Worm (Caenorhabditis elegans) whole organism, L3 larva: ENCODE data around the gene efk-1.

Experiments used
- R02D3.7 ChIP-seq: fragments of 150-350 bp; optimal IDR thresholded peaks from 2 replicates; lab custom pipeline; 2014; ENCODE audit warnings: missing biosample characterization, missing genetic modification characterization
- aly-2 ChIP-seq: fragments of 150-350 bp; optimal IDR thresholded peaks from 2 replicates; lab custom pipeline; 2014; ENCODE audit warnings: missing biosample characterization, missing genetic modification characterization
- ama-1 ChIP-seq: fragments of 150-350 bp; optimal IDR thresholded peaks from 2 replicates; lab custom pipeline; 2018
- ceh-16 ChIP-seq: sonication (generic microtip); optimal IDR thresholded peaks from 2 replicates; lab custom pipeline; 2017; ENCODE audit warnings: missing biosample characterization, missing genetic modification characterization
- ceh-28 ChIP-seq: fragments of 150-350 bp; optimal IDR thresholded peaks from 2 replicates; lab custom pipeline; 2014; ENCODE audit warnings: missing biosample characterization, missing genetic modification reagents, missing genetic modification characterization
- ceh-82 ChIP-seq: fragments of 150-350 bp; optimal IDR thresholded peaks from 2 replicates; lab custom pipeline; 2014; ENCODE audit warnings: missing biosample characterization, missing genetic modification characterization
- ceh-9 ChIP-seq: sonication (generic microtip); optimal IDR thresholded peaks from 2 replicates; lab custom pipeline; 2018; ENCODE audit warnings: missing biosample characterization, missing genetic modification characterization
- egl-27 ChIP-seq: sonication (generic microtip); optimal IDR thresholded peaks from 4 replicates; lab custom pipeline; 2017; ENCODE audit warnings: missing biosample characterization, missing genetic modification reagents, missing genetic modification characterization
- egl-5 ChIP-seq: fragments of 150-350 bp; optimal IDR thresholded peaks from 2 replicates; lab custom pipeline; 2017; ENCODE audit warnings: missing biosample characterization, missing genetic modification reagents, missing genetic modification characterization, inconsistent platforms
- elt-2 ChIP-seq: sonication (generic microtip); optimal IDR thresholded peaks from 2 replicates; lab custom pipeline; 2016; ENCODE audit warnings: missing genetic modification reagents, mild to moderate bottlenecking, missing genetic modification characterization, missing compliant biosample characterization
- eor-1 ChIP-seq, 2 experiments: fragments of 150-350 bp; optimal IDR thresholded peaks; 2 replicates each; lab custom pipeline; 2014 to 2018; ENCODE audit warnings: missing biosample characterization in 2 of 2, missing genetic modification characterization in 2 of 2
- fos-1 ChIP-seq: fragments of 150-350 bp; optimal IDR thresholded peaks from 2 replicates; lab custom pipeline; 2014; ENCODE audit warnings: missing biosample characterization, missing genetic modification characterization
- hmg-11 ChIP-seq: sonication (generic microtip); optimal IDR thresholded peaks from 2 replicates; lab custom pipeline; 2016; ENCODE audit warnings: missing genetic modification characterization, missing compliant biosample characterization
- jun-1 ChIP-seq: fragments of 150-350 bp; optimal IDR thresholded peaks from 2 replicates; lab custom pipeline; 2014; ENCODE audit warnings: missing biosample characterization, missing genetic modification reagents, missing genetic modification characterization
- lin-15B ChIP-seq: fragments of 150-350 bp; optimal IDR thresholded peaks from 2 replicates; lab custom pipeline; 2014; ENCODE audit warnings: missing biosample characterization, missing genetic modification characterization
- lin-39 ChIP-seq: fragments of 150-350 bp; optimal IDR thresholded peaks from 2 replicates; lab custom pipeline; 2018; ENCODE audit warnings: missing biosample characterization, missing genetic modification reagents, missing genetic modification characterization
- lsy-12 ChIP-seq: sonication (generic microtip); optimal IDR thresholded peaks from 2 replicates; lab custom pipeline; 2016; ENCODE audit warnings: mild to moderate bottlenecking, missing genetic modification characterization, missing compliant biosample characterization
- mdl-1 ChIP-seq: fragments of 150-350 bp; optimal IDR thresholded peaks from 2 replicates; lab custom pipeline; 2014; ENCODE audit warnings: missing biosample characterization, missing genetic modification characterization
- mml-1 ChIP-seq: fragments of 150-350 bp; sonication (generic microtip); optimal IDR thresholded peaks from 3 replicates; lab custom pipeline; 2014; ENCODE audit warnings: missing biosample characterization, missing genetic modification characterization
- nfya-1 ChIP-seq: sonication (generic microtip); optimal IDR thresholded peaks from 2 replicates; lab custom pipeline; 2017; ENCODE audit warnings: missing genetic modification characterization, mild to moderate bottlenecking, missing compliant biosample characterization, antibody characterized with exemption, moderate library complexity; ENCODE audit not compliant: insufficient read depth
- nhr-12 ChIP-seq: fragments of 150-350 bp; optimal IDR thresholded peaks from 2 replicates; lab custom pipeline; 2014; ENCODE audit warnings: missing biosample characterization, missing genetic modification characterization
- nhr-23 ChIP-seq: fragments of 150-350 bp; optimal IDR thresholded peaks from 2 replicates; lab custom pipeline; 2014; ENCODE audit warnings: missing biosample characterization, missing genetic modification reagents, missing genetic modification characterization
- nhr-237 ChIP-seq: fragments of 150-350 bp; optimal IDR thresholded peaks from 2 replicates; lab custom pipeline; 2014; ENCODE audit warnings: missing biosample characterization, missing genetic modification characterization
- nhr-25 ChIP-seq: sonication (generic microtip); optimal IDR thresholded peaks from 2 replicates; lab custom pipeline; 2017; ENCODE audit warnings: missing biosample characterization, missing genetic modification characterization
- nhr-28 ChIP-seq: fragments of 150-350 bp; optimal IDR thresholded peaks from 2 replicates; lab custom pipeline; 2014; ENCODE audit warnings: missing biosample characterization, missing genetic modification characterization
- nhr-43 ChIP-seq: sonication (generic microtip); optimal IDR thresholded peaks from 2 replicates; lab custom pipeline; 2016; ENCODE audit warnings: mild to moderate bottlenecking, missing genetic modification characterization, missing compliant biosample characterization; ENCODE audit not compliant: poor library complexity, severe bottlenecking
- pha-4 ChIP-seq: fragments of 150-350 bp; optimal IDR thresholded peaks from 2 replicates; lab custom pipeline; 2014; ENCODE audit warnings: missing biosample characterization, missing genetic modification reagents, missing genetic modification characterization
- pqm-1 ChIP-seq: fragments of 150-350 bp; optimal IDR thresholded peaks from 2 replicates; lab custom pipeline; 2017; ENCODE audit warnings: missing biosample characterization, missing genetic modification characterization, inconsistent platforms
- sea-2 ChIP-seq: fragments of 150-350 bp; sonication (generic microtip); optimal IDR thresholded peaks from 4 replicates; lab custom pipeline; 2014; ENCODE audit warnings: missing biosample characterization, missing genetic modification reagents, missing genetic modification characterization
- skn-1 ChIP-seq: fragments of 150-350 bp; optimal IDR thresholded peaks from 2 replicates; lab custom pipeline; 2014; ENCODE audit warnings: missing biosample characterization, missing genetic modification characterization
- snpc-4 ChIP-seq: fragments of 150-350 bp; optimal IDR thresholded peaks from 2 replicates; lab custom pipeline; 2014; ENCODE audit warnings: missing biosample characterization, missing genetic modification characterization
- tbx-2 ChIP-seq: sonication (generic microtip); optimal IDR thresholded peaks from 2 replicates; lab custom pipeline; 2016; ENCODE audit warnings: mild to moderate bottlenecking, missing genetic modification characterization, missing compliant biosample characterization
- unc-39 ChIP-seq: sonication (generic microtip); optimal IDR thresholded peaks from 4 replicates; lab custom pipeline; 2017; ENCODE audit warnings: missing biosample characterization, missing genetic modification characterization
- unc-62 ChIP-seq: fragments of 150-350 bp; sonication (generic microtip); optimal IDR thresholded peaks from 4 replicates; lab custom pipeline; 2014; ENCODE audit warnings: missing biosample characterization, missing genetic modification reagents, missing genetic modification characterization
- zag-1 ChIP-seq: fragments of 150-350 bp; optimal IDR thresholded peaks from 2 replicates; lab custom pipeline; 2014; ENCODE audit warnings: missing biosample characterization, missing genetic modification characterization
- ztf-11 ChIP-seq: fragments of 150-350 bp; optimal IDR thresholded peaks from 2 replicates; lab custom pipeline; 2014; ENCODE audit warnings: missing biosample characterization, missing genetic modification characterization
- ztf-4 ChIP-seq: fragments of 150-350 bp; optimal IDR thresholded peaks from 2 replicates; lab custom pipeline; 2014; ENCODE audit warnings: missing biosample characterization, missing genetic modification characterization

efk-1 gene

ce11 chrIII:6206161-6206853, 38.0 kb upstream of the efk-1 start, which contains the start of the genes sna-3 and rps-3 (continued):
- TF ChIP-seq nhr-23 (tag; lab: Kevin White, UChicago): peak; percentile 76
- TF ChIP-seq fos-1 (tag; lab: Kevin White, UChicago): no peak
- TF ChIP-seq R02D3.7: peak; percentile 62
- peak; percentile 83 for TF ChIP-seq nhr-25
- TF ChIP-seq zag-1: no peak
- TF ChIP-seq jun-1: peak; percentile 8
- TF ChIP-seq unc-62 (GFP tag; lab: Kevin White, UChicago): no peak
- no peak for TF ChIP-seq ceh-16 (tag; lab: Kevin White, UChicago)
- TF ChIP-seq hmg-11 (tag; lab: Kevin White, UChicago): peak; percentile 73
- TF ChIP-seq pqm-1 (tag; lab: Kevin White, UChicago): peak; percentile 65
- TF ChIP-seq aly-2 (tag; lab: Kevin White, UChicago): no peak
- no peak for TF ChIP-seq eor-1 (tag; optimal IDR thresholded peaks at IDR 0.05; lab: Kevin White, UChicago)
- peak; percentile 90 for TF ChIP-seq nfya-1 (tag; lab: Kevin White, UChicago)
- no peak for TF ChIP-seq ztf-4 (tag; lab: Kevin White, UChicago)
- peak; percentile 29 for TF ChIP-seq lsy-12 (tag; lab: Kevin White, UChicago)

DNA sequence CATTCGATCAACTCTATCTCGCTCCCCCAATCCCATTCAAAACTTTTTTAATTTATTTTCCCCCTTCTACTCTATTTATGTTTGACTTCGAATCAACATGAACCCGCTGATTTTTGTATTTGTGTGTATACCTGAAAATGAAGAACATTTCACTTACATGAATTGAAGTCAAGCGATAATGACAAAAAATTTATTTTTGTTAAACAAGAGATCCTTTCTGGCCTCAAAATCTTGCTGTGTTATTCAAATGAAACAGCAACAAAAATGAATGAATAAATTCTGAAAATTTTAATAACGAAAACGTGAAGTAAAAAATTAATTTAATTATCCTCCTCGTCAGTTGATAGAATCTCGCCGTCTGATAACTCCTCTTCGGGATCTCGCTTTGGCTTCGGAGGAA, 34.1 kb upstream of the efk-1 start:
- TF ChIP-seq skn-1 (tag; lab: Kevin White, UChicago) (no peak), lsy-12 (tag; lab: Kevin White, UChicago) (no peak), eor-1 (tag; optimal IDR thresholded peaks at IDR 0.05; lab: Kevin White, UChicago) (no peak), ceh-9 (tag; lab: Kevin White, UChicago) (no peak), ceh-82 (tag; lab: Kevin White, UChicago) (no peak), sea-2 (GFP tag; lab: Kevin White, UChicago) (no peak), snpc-4 (tag; lab: Kevin White, UChicago) (no peak), tbx-2 (no peak), ama-1 (lab: Kevin White, UChicago) (no peak), nhr-237 (tag; lab: Kevin White, UChicago) (no peak), mdl-1 (tag; lab: Kevin White, UChicago) (no peak), nhr-25 (no peak), elt-2 (tag; lab: Kevin White, UChicago) (no peak), fos-1 (tag; lab: Kevin White, UChicago) (no peak), ztf-11 (tag; lab: Kevin White, UChicago) (no peak), R02D3.7 (no peak), lin-39 (tag; lab: Kevin White, UChicago) (no peak)

- TF ChIP-seq nhr-12 (no peak), egl-27 (tag; lab: Kevin White, UChicago) (no peak), ztf-11 (tag; lab: Kevin White, UChicago) (no peak)
Observed at ce11 chrIII:6201325-6201724, 33.0 kb upstream of the efk-1 start.

ce11 chrIII:6198378-6199234, 30.3 kb upstream of the efk-1 start, which contains the start of the genes C23G10.7 and rpn-2:
Gene C23G10.7, minus strand, starts transcription at chrIII:6198414.
Gene rpn-2, plus strand, starts transcription at chrIII:6199184.
- TF ChIP-seq lin-39 (tag; lab: Kevin White, UChicago) (peak; percentile 12), jun-1 (peak; percentile 30), zag-1 (no peak), ama-1 (lab: Kevin White, UChicago) (peak; percentile 53), nhr-25 (peak; percentile 38), elt-2 (tag; lab: Kevin White, UChicago) (peak; percentile 38), lin-15B (tag; lab: Kevin White, UChicago) (peak; percentile 71), egl-27 (tag; lab: Kevin White, UChicago) (no peak), hmg-11 (tag; lab: Kevin White, UChicago) (peak; percentile 56), skn-1 (tag; lab: Kevin White, UChicago) (peak; percentile 98), ceh-82 (tag; lab: Kevin White, UChicago) (no peak), egl-5 (peak; percentile 10), lsy-12 (tag; lab: Kevin White, UChicago) (peak; percentile 25), mml-1 (tag; lab: Kevin White, UChicago) (no peak), fos-1 (tag; lab: Kevin White, UChicago) (no peak), nhr-28 (tag; lab: Kevin White, UChicago) (no peak), pha-4 (tag; lab: Kevin White, UChicago) (peak; percentile 75), ceh-28 (tag; lab: Kevin White, UChicago) (peak; percentile 62), nhr-23 (tag; lab: Kevin White, UChicago) (peak; percentile 39), R02D3.7 (peak; percentile 22), unc-39 (tag; lab: Kevin White, UChicago) (no peak), nfya-1 (tag; lab: Kevin White, UChicago) (peak; percentile 69), pqm-1 (tag; lab: Kevin White, UChicago) (peak; percentile 22), nhr-43 (peak; percentile 0), tbx-2 (no peak)
